Worm (Caenorhabditis elegans) whole organism, young adult: ENCODE results near the gene bus-4.

Source experiments
- B0019.2 ChIP-seq: fragments of 200-800 bp; sonication (Bioruptor generic); conservative IDR thresholded peaks from 2 replicates; pipeline ENCODE4 v1.3.6; 2022; ENCODE audit warnings: missing genetic modification reagents, missing genetic modification characterization, missing compliant biosample characterization
- B0035.1 ChIP-seq: sonication (generic microtip); optimal IDR thresholded peaks from 2 replicates; lab custom pipeline; 2016; ENCODE audit warnings: missing genetic modification characterization, mild to moderate bottlenecking, missing compliant biosample characterization, missing genotype, missing genetic modification reagents
- C06A6.2 ChIP-seq: fragments of 200-800 bp; sonication (Bioruptor generic); conservative IDR thresholded peaks from 2 replicates; pipeline ENCODE4 v1.3.6; 2022; ENCODE audit warnings: missing genetic modification characterization, missing compliant biosample characterization
- F22D6.2 ChIP-seq: sonication (generic microtip); optimal IDR thresholded peaks from 2 replicates; lab custom pipeline; 2016; ENCODE audit warnings: mild to moderate bottlenecking, missing genetic modification characterization, missing compliant biosample characterization
- F39B2.1 ChIP-seq: fragments of 200-800 bp; sonication (Bioruptor generic); IDR thresholded peaks from 2 replicates; pipeline ENCODE4 v1.3.6; 2022; ENCODE audit warnings: missing genetic modification reagents, missing genetic modification characterization, missing compliant biosample characterization
- F49E8.2 ChIP-seq: sonication (generic microtip); optimal IDR thresholded peaks from 3 replicates; lab custom pipeline; 2017; ENCODE audit warnings: missing genetic modification characterization, mild to moderate bottlenecking, missing compliant biosample characterization, antibody characterized with exemption, moderate library complexity; ENCODE audit not compliant: insufficient read depth
- F52B5.7 ChIP-seq: sonication (generic microtip); optimal IDR thresholded peaks from 2 replicates; lab custom pipeline; 2016; ENCODE audit warnings: mild to moderate bottlenecking, missing genetic modification characterization, missing compliant biosample characterization
- Y53F4B.3 ChIP-seq: fragments of 200-800 bp; sonication (Bioruptor generic); IDR thresholded peaks from 2 replicates; pipeline ENCODE4 v1.3.6; 2022; ENCODE audit warnings: missing genetic modification reagents, missing genetic modification characterization, missing compliant biosample characterization
- Y53G8AR.9 ChIP-seq: fragments of 200-800 bp; sonication (Bioruptor generic); conservative IDR thresholded peaks from 2 replicates; pipeline ENCODE4 v1.3.6; 2022; ENCODE audit warnings: missing genetic modification reagents, missing genetic modification characterization, missing compliant biosample characterization
- Y79H2A.3 ChIP-seq: fragments of 200-800 bp; sonication (Bioruptor generic); conservative IDR thresholded peaks from 2 replicates; pipeline ENCODE4 v1.3.6; 2022; ENCODE audit warnings: missing genetic modification reagents, missing genetic modification characterization, missing compliant biosample characterization
- Y95B8A.8 ChIP-seq: fragments of 200-800 bp; sonication (Bioruptor generic); IDR thresholded peaks from 2 replicates; pipeline ENCODE4 v1.3.6; 2022; ENCODE audit warnings: missing genetic modification reagents, missing genetic modification characterization, missing compliant biosample characterization
- attf-3 ChIP-seq: fragments of 200-800 bp; sonication (Bioruptor generic); conservative IDR thresholded peaks from 2 replicates; pipeline ENCODE4 v1.3.6; 2022; ENCODE audit warnings: missing genetic modification reagents, missing genetic modification characterization, missing compliant biosample characterization
- attf-6 ChIP-seq: fragments of 200-800 bp; sonication (Bioruptor generic); IDR thresholded peaks from 2 replicates; pipeline ENCODE4 v1.3.6; 2022; ENCODE audit warnings: missing genetic modification reagents, missing genetic modification characterization, missing compliant biosample characterization
- bed-1 ChIP-seq: fragments of 200-800 bp; sonication (Bioruptor generic); IDR thresholded peaks from 2 replicates; pipeline ENCODE4 v1.3.6; 2022; ENCODE audit warnings: missing genetic modification reagents, missing genetic modification characterization, missing compliant biosample characterization
- ceh-100 ChIP-seq: fragments of 200-800 bp; sonication (Bioruptor generic); IDR thresholded peaks from 2 replicates; pipeline ENCODE4 v1.3.6; 2022; ENCODE audit warnings: missing genetic modification reagents, missing genetic modification characterization, missing compliant biosample characterization
- ceh-40 ChIP-seq: fragments of 200-800 bp; sonication (Bioruptor generic); IDR thresholded peaks from 2 replicates; pipeline ENCODE4 v1.3.6; 2022; ENCODE audit warnings: missing genetic modification characterization, missing compliant biosample characterization
- ceh-58 ChIP-seq: fragments of 200-800 bp; sonication (Bioruptor generic); IDR thresholded peaks from 2 replicates; pipeline ENCODE4 v1.3.6; 2022; ENCODE audit warnings: missing genetic modification characterization, missing compliant biosample characterization
- dox-1 ChIP-seq: fragments of 200-800 bp; sonication (Bioruptor generic); IDR thresholded peaks from 2 replicates; pipeline ENCODE4 v1.3.6; 2022; ENCODE audit warnings: missing genetic modification reagents, missing genetic modification characterization, missing compliant biosample characterization
- dpff-1 ChIP-seq: sonication (generic microtip); optimal IDR thresholded peaks from 2 replicates; lab custom pipeline; 2017; ENCODE audit warnings: mild to moderate bottlenecking, missing genetic modification characterization, missing compliant biosample characterization
- efl-1 ChIP-seq: fragments of 150-350 bp; optimal IDR thresholded peaks from 2 replicates; lab custom pipeline; 2014; ENCODE audit warnings: missing biosample characterization, missing genetic modification reagents, missing genetic modification characterization
- fkh-3 ChIP-seq: sonication (generic microtip); optimal IDR thresholded peaks from 2 replicates; lab custom pipeline; 2016; ENCODE audit warnings: mild to moderate bottlenecking, missing genetic modification characterization, missing compliant biosample characterization
- gei-17 ChIP-seq: fragments of 200-800 bp; sonication (Bioruptor generic); optimal IDR thresholded peaks from 2 replicates; lab custom pipeline; 2018; ENCODE audit warnings: mild to moderate bottlenecking, missing genetic modification characterization, missing compliant biosample characterization
- him-1 ChIP-seq: sonication (generic microtip); optimal IDR thresholded peaks from 2 replicates; lab custom pipeline; 2016; ENCODE audit warnings: missing genotype, missing genetic modification reagents, missing genetic modification characterization, missing compliant biosample characterization
- hlh-26 ChIP-seq: fragments of 200-800 bp; sonication (Bioruptor generic); conservative IDR thresholded peaks from 2 replicates; pipeline ENCODE4 v1.3.6; 2022; ENCODE audit warnings: missing genetic modification reagents, missing genetic modification characterization, missing compliant biosample characterization
- hrde-1 ChIP-seq: sonication (generic microtip); optimal IDR thresholded peaks from 2 replicates; lab custom pipeline; 2016; ENCODE audit warnings: missing genetic modification characterization, mild to moderate bottlenecking, missing compliant biosample characterization, moderate library complexity, missing genotype, missing genetic modification reagents, borderline replicate concordance
- lag-1 ChIP-seq: fragments of 200-800 bp; sonication (Bioruptor generic); IDR thresholded peaks from 2 replicates; pipeline ENCODE4 v1.3.6; 2022; ENCODE audit warnings: missing genetic modification reagents, missing genetic modification characterization, missing compliant biosample characterization
- lin-26 ChIP-seq: fragments of 200-800 bp; sonication (Bioruptor generic); IDR thresholded peaks from 2 replicates; pipeline ENCODE4 v1.3.6; 2022; ENCODE audit warnings: missing genetic modification reagents, missing genetic modification characterization, missing compliant biosample characterization
- madf-3 ChIP-seq: fragments of 200-800 bp; sonication (Bioruptor generic); IDR thresholded peaks from 2 replicates; pipeline ENCODE4 v1.3.6; 2022; ENCODE audit warnings: missing genetic modification reagents, missing genetic modification characterization, missing compliant biosample characterization
- madf-6 ChIP-seq: fragments of 200-800 bp; sonication (Bioruptor generic); IDR thresholded peaks from 2 replicates; pipeline ENCODE4 v1.3.6; 2022; ENCODE audit warnings: missing genetic modification reagents, missing genetic modification characterization, missing compliant biosample characterization
- nfya-2 ChIP-seq: fragments of 200-800 bp; sonication (Bioruptor generic); IDR thresholded peaks from 2 replicates; pipeline ENCODE4 v1.3.6; 2022; ENCODE audit warnings: missing genetic modification reagents, missing genetic modification characterization, missing compliant biosample characterization
- nfyb-1 ChIP-seq: fragments of 200-800 bp; sonication (Bioruptor generic); IDR thresholded peaks from 2 replicates; pipeline ENCODE4 v1.3.6; 2022; ENCODE audit warnings: missing genetic modification reagents, missing genetic modification characterization, missing compliant biosample characterization
- nhr-120 ChIP-seq: fragments of 200-800 bp; sonication (Bioruptor generic); IDR thresholded peaks from 2 replicates; pipeline ENCODE4 v1.3.6; 2022; ENCODE audit warnings: missing genetic modification characterization, missing compliant biosample characterization
- nhr-179 ChIP-seq: sonication (generic microtip); optimal IDR thresholded peaks from 2 replicates; lab custom pipeline; 2016; ENCODE audit warnings: mild to moderate bottlenecking, missing genetic modification characterization, missing compliant biosample characterization
- nhr-80 ChIP-seq: sonication (generic microtip); optimal IDR thresholded peaks from 2 replicates; lab custom pipeline; 2016; ENCODE audit warnings: missing genetic modification characterization, missing compliant biosample characterization
- nhr-90 ChIP-seq: sonication (generic microtip); optimal IDR thresholded peaks from 2 replicates; lab custom pipeline; 2016; ENCODE audit warnings: missing genotype, mild to moderate bottlenecking, missing genetic modification characterization, missing compliant biosample characterization
- pbrm-1 ChIP-seq: fragments of 200-800 bp; sonication (Bioruptor generic); IDR thresholded peaks from 2 replicates; pipeline ENCODE4 v1.3.6; 2022; ENCODE audit warnings: missing genetic modification reagents, missing genetic modification characterization, missing compliant biosample characterization
- pha-4 ChIP-seq: fragments of 150-350 bp; sonication (generic microtip); optimal IDR thresholded peaks from 2 replicates; lab custom pipeline; 2014; ENCODE audit warnings: missing biosample characterization, missing genetic modification reagents, missing genetic modification characterization
- rec-8 ChIP-seq, 2 experiments: sonication (generic microtip); optimal IDR thresholded peaks; 2 replicates each; lab custom pipeline; 2016; ENCODE audit warnings: mild to moderate bottlenecking in 2 of 2, missing genetic modification characterization in 2 of 2, missing genetic modification reagents in 2 of 2, missing genotype in 2 of 2, missing biosample characterization in 1 of 2, missing compliant biosample characterization in 1 of 2, moderate library complexity in 1 of 2
- sdz-38 ChIP-seq: sonication (generic microtip); optimal IDR thresholded peaks from 2 replicates; lab custom pipeline; 2016; ENCODE audit warnings: missing genotype, missing genetic modification characterization, missing compliant biosample characterization
- snpc-1.1 ChIP-seq: sonication (generic microtip); optimal IDR thresholded peaks from 2 replicates; lab custom pipeline; 2017; ENCODE audit warnings: missing genetic modification characterization, mild to moderate bottlenecking, missing compliant biosample characterization, antibody characterized with exemption, moderate library complexity, missing genotype, missing genetic modification reagents; ENCODE audit not compliant: insufficient read depth
- tbp1 ChIP-seq: fragments of 200-800 bp; sonication (Bioruptor generic); optimal IDR thresholded peaks from 2 replicates; lab custom pipeline; 2018; ENCODE audit warnings: mild to moderate bottlenecking, missing genetic modification characterization, missing compliant biosample characterization
- tlf-1 ChIP-seq: fragments of 200-800 bp; sonication (Bioruptor generic); optimal IDR thresholded peaks from 2 replicates; lab custom pipeline; 2018; ENCODE audit warnings: mild to moderate bottlenecking, missing genetic modification characterization, missing compliant biosample characterization
- zfh-2 ChIP-seq: fragments of 200-800 bp; sonication (Bioruptor generic); conservative IDR thresholded peaks from 2 replicates; pipeline ENCODE4 v1.3.6; 2022; ENCODE audit warnings: missing genetic modification reagents, missing genetic modification characterization, missing compliant biosample characterization
- zim-3 ChIP-seq: sonication (generic microtip); optimal IDR thresholded peaks from 2 replicates; lab custom pipeline; 2017; ENCODE audit warnings: mild to moderate bottlenecking, missing genetic modification characterization, moderate library complexity, missing compliant biosample characterization
- ztf-22 ChIP-seq: fragments of 200-800 bp; sonication (Bioruptor generic); optimal IDR thresholded peaks from 2 replicates; lab custom pipeline; 2018; ENCODE audit warnings: mild to moderate bottlenecking, missing genetic modification characterization, moderate library complexity, missing compliant biosample characterization
- ztf-26 ChIP-seq: sonication (generic microtip); optimal IDR thresholded peaks from 2 replicates; lab custom pipeline; 2017; ENCODE audit warnings: missing genetic modification characterization, missing compliant biosample characterization

The bus-4 gene

ce11 chrIV:4660151-4661041, 27.7 kb upstream of the bus-4 start, which contains the start of the genes F29B9.11 and jmjd-1.2 (continued):
- TF ChIP-seq F52B5.7 (tag; lab: Kevin White, UChicago) = no peak
- peak; percentile 96 for TF ChIP-seq dox-1 (GFP tag; lab: Robert Waterston, UW)
- TF ChIP-seq Y95B8A.8 (GFP tag; lab: Robert Waterston, UW) = peak; percentile 83
- TF ChIP-seq ceh-40 = no peak
- TF ChIP-seq gei-17 (GFP tag; lab: Kevin White, UChicago) = peak; percentile 42
- TF ChIP-seq nfyb-1 = peak; percentile 89
- TF ChIP-seq hlh-26 = no peak
- TF ChIP-seq F22D6.2 (tag; lab: Kevin White, UChicago) = peak; percentile 68
- TF ChIP-seq F39B2.1 (GFP tag; lab: Robert Waterston, UW) = no peak
- peak in 1 of 2 experiments; percentile 4 for TF ChIP-seq rec-8 (tag; optimal IDR thresholded peaks at IDR 0.05; lab: Kevin White, UChicago)
- TF ChIP-seq B0035.1 (tag; lab: Kevin White, UChicago) = peak; percentile 63
- peak; percentile 76; the same call in 1 of the 2 replicates for TF ChIP-seq zfh-2 (GFP tag; lab: Robert Waterston, UW)
- peak; percentile 26 for TF ChIP-seq F49E8.2 (tag; lab: Kevin White, UChicago)
- no peak for TF ChIP-seq Y53F4B.3
- 0 out of 2 replicates have a peak, but pooled peaks have one; percentile 60 for TF ChIP-seq Y79H2A.3
- no peak for TF ChIP-seq fkh-3 (tag; lab: Kevin White, UChicago)
- no peak for TF ChIP-seq bed-1 (GFP tag; lab: Robert Waterston, UW)
- TF ChIP-seq nhr-120 (GFP tag; lab: Robert Waterston, UW) = no peak
- TF ChIP-seq Y53G8AR.9 (GFP tag; lab: Robert Waterston, UW) = peak; percentile 89
- no peak for TF ChIP-seq hrde-1 (tag; lab: Kevin White, UChicago)
- TF ChIP-seq ztf-22 (GFP tag; lab: Kevin White, UChicago) = no peak
- TF ChIP-seq madf-3 (GFP tag; lab: Robert Waterston, UW) = peak; percentile 75; the same call in 1 of the 2 replicates
- peak; percentile 73 for TF ChIP-seq attf-3 (GFP tag; lab: Robert Waterston, UW)
- peak; percentile 94 for TF ChIP-seq pbrm-1 (GFP tag; lab: Robert Waterston, UW)
- no peak for TF ChIP-seq snpc-1.1
- peak; percentile 99 for TF ChIP-seq ceh-100 (GFP tag; lab: Robert Waterston, UW)
- peak; percentile 61; the same call in 1 of the 2 replicates for TF ChIP-seq B0019.2 (GFP tag; lab: Robert Waterston, UW)
- no peak for TF ChIP-seq nhr-179 (tag; lab: Kevin White, UChicago)
- peak; percentile 87 for TF ChIP-seq madf-6 (GFP tag; lab: Robert Waterston, UW)
- no peak for TF ChIP-seq him-1 (tag; lab: Kevin White, UChicago)
- TF ChIP-seq lag-1 (GFP tag; lab: Robert Waterston, UW) = no peak
- no peak for TF ChIP-seq attf-6 (GFP tag; lab: Robert Waterston, UW)
- TF ChIP-seq zim-3 (tag; lab: Kevin White, UChicago) = peak; percentile 54
- TF ChIP-seq nhr-90 (tag; lab: Kevin White, UChicago) = peak; percentile 17
- TF ChIP-seq pha-4 (tag; lab: Kevin White, UChicago) = no peak
- peak; percentile 68 for TF ChIP-seq nhr-80
- peak; percentile 43 for TF ChIP-seq efl-1 (GFP tag; lab: Kevin White, UChicago)
- TF ChIP-seq tbp1 (GFP tag; lab: Kevin White, UChicago) = peak; percentile 71
- no peak for TF ChIP-seq sdz-38 (tag; lab: Kevin White, UChicago)
- TF ChIP-seq lin-26 = no peak
- TF ChIP-seq C06A6.2 (GFP tag; lab: Robert Waterston, UW) = peak; percentile 77
- TF ChIP-seq nfya-2 (GFP tag; lab: Robert Waterston, UW) = no peak
- TF ChIP-seq ceh-58 (GFP tag; lab: Robert Waterston, UW) = no peak
- TF ChIP-seq dpff-1 (tag; lab: Kevin White, UChicago) = no peak
- TF ChIP-seq ztf-26 (tag; lab: Kevin White, UChicago) = peak; percentile 81
- peak; percentile 86 for TF ChIP-seq tlf-1 (GFP tag; lab: Kevin White, UChicago)
